Worm (Caenorhabditis elegans): ENCODE data around the gene W05E10.1.

ce11 chrV:11725971-11726370, 34.5 kb upstream of the W05E10.1 start, which contains the start of gene daf-11:
- TF ChIP-seq W03F9.2 (tag; optimal IDR thresholded peaks at IDR 0.05): no peak
- TF ChIP-seq him-1 (tag; optimal IDR thresholded peaks at IDR 0.05): no peak

Measured in whole organism, L4/young adult.